Worm (Caenorhabditis elegans) whole organism, L3 larva: ENCODE measurements around the gene C34F11.5.

Experiments used
- ceh-82 ChIP-seq: fragments of 150-350 bp; optimal IDR thresholded peaks from 2 replicates; lab custom pipeline; 2014; ENCODE audit warnings: missing biosample characterization, missing genetic modification characterization
- egl-27 ChIP-seq: sonication (generic microtip); optimal IDR thresholded peaks from 4 replicates; lab custom pipeline; 2017; ENCODE audit warnings: missing biosample characterization, missing genetic modification reagents, missing genetic modification characterization
- elt-2 ChIP-seq: sonication (generic microtip); optimal IDR thresholded peaks from 2 replicates; lab custom pipeline; 2016; ENCODE audit warnings: missing genetic modification reagents, mild to moderate bottlenecking, missing genetic modification characterization, missing compliant biosample characterization
- fos-1 ChIP-seq: fragments of 150-350 bp; optimal IDR thresholded peaks from 2 replicates; lab custom pipeline; 2014; ENCODE audit warnings: missing biosample characterization, missing genetic modification characterization
- nhr-237 ChIP-seq: fragments of 150-350 bp; optimal IDR thresholded peaks from 2 replicates; lab custom pipeline; 2014; ENCODE audit warnings: missing biosample characterization, missing genetic modification characterization
- nhr-25 ChIP-seq: sonication (generic microtip); optimal IDR thresholded peaks from 2 replicates; lab custom pipeline; 2017; ENCODE audit warnings: missing biosample characterization, missing genetic modification characterization
- nhr-77 ChIP-seq: fragments of 150-350 bp; optimal IDR thresholded peaks from 2 replicates; lab custom pipeline; 2014; ENCODE audit warnings: missing biosample characterization, missing genetic modification characterization
- snpc-4 ChIP-seq: fragments of 150-350 bp; optimal IDR thresholded peaks from 2 replicates; lab custom pipeline; 2014; ENCODE audit warnings: missing biosample characterization, missing genetic modification characterization

- TF ChIP-seq fos-1 (tag; lab: Kevin White, UChicago) (no peak), nhr-25 (tag; lab: Kevin White, UChicago) (no peak), snpc-4 (no peak), nhr-77 (tag; lab: Kevin White, UChicago) (no peak), ceh-82 (tag; lab: Kevin White, UChicago) (no peak), nhr-237 (no peak), egl-27 (no peak), elt-2 (tag; lab: Kevin White, UChicago) (no peak)
These were observed 15.3 kb upstream of the C34F11.5 start for ce11 chrII:5180272-5180671.
